Worm (Caenorhabditis elegans) whole organism, L4/young adult: ENCODE data around the gene rpt-6.
"Not testable (repeated sequence)": the region's sequence is repeated elsewhere in the genome, so short reads cannot be mapped to it uniquely, and the experiment has no call there.

ENCODE experiments used
- W03F9.2 ChIP-seq: fragments of 150-350 bp; optimal IDR thresholded peaks from 2 replicates; lab custom pipeline; 2014; ENCODE audit warnings: missing biosample characterization, missing genetic modification characterization
- dao-5 ChIP-seq: sonication (generic microtip); optimal IDR thresholded peaks from 2 replicates; lab custom pipeline; 2016; ENCODE audit warnings: missing genotype, missing genetic modification characterization, moderate library complexity, missing compliant biosample characterization
- him-1 ChIP-seq: sonication (generic microtip); optimal IDR thresholded peaks from 2 replicates; lab custom pipeline; 2016; ENCODE audit warnings: missing genotype, missing genetic modification reagents, missing genetic modification characterization, missing compliant biosample characterization

Gene rpt-6

ce11 chrIII:12367891-12368290, 2.4 kb upstream of the rpt-6 start:
- TF ChIP-seq him-1 (tag; lab: Kevin White, UChicago): no peak
- TF ChIP-seq W03F9.2 (tag; lab: Kevin White, UChicago): no peak
- no peak for TF ChIP-seq dao-5 (tag; lab: Kevin White, UChicago)

- TF ChIP-seq him-1 (tag; lab: Kevin White, UChicago): no peak
- no peak for TF ChIP-seq dao-5 (tag; lab: Kevin White, UChicago)
- TF ChIP-seq W03F9.2 (tag; lab: Kevin White, UChicago): no peak
These were observed 1.6 kb upstream of the rpt-6 start, which contains the start of gene his-72 for ce11 chrIII:12368462-12369306. TSS of gene his-72 (minus strand) at chrIII:12369050.

ce11 chrIII:12369476-12369875, 780 bp upstream of the rpt-6 start:
- TF ChIP-seq W03F9.2 (tag; lab: Kevin White, UChicago): no peak
- no peak for TF ChIP-seq him-1 (tag; lab: Kevin White, UChicago)
- no peak for TF ChIP-seq dao-5 (tag; lab: Kevin White, UChicago)

ce11 chrIII:12372080-12373065, 2.1 kb downstream of the rpt-6 start:
- TF ChIP-seq him-1 (tag; lab: Kevin White, UChicago) (no peak), dao-5 (tag; lab: Kevin White, UChicago) (no peak), W03F9.2 (tag; lab: Kevin White, UChicago) (no peak)

ce11 chrIII:12373306-12373705, 3.0 kb downstream of the rpt-6 start:
- TF ChIP-seq dao-5 (tag; lab: Kevin White, UChicago) (no peak), W03F9.2 (tag; lab: Kevin White, UChicago) (no peak), him-1 (tag; lab: Kevin White, UChicago) (no peak)

ce11 chrIII:12373807-12374266, 3.6 kb downstream of the rpt-6 start, which contains the start of gene glrx-5:
TSS of gene glrx-5 (minus strand) at chrIII:12373857.
- TF ChIP-seq him-1 (tag; lab: Kevin White, UChicago): no peak
- no peak for TF ChIP-seq W03F9.2 (tag; lab: Kevin White, UChicago)
- TF ChIP-seq dao-5 (tag; lab: Kevin White, UChicago): no peak

- TF ChIP-seq dao-5 (tag; lab: Kevin White, UChicago) (no peak), W03F9.2 (tag; lab: Kevin White, UChicago) (no peak), him-1 (tag; lab: Kevin White, UChicago) (no peak)
These were observed 5.4 kb downstream of the rpt-6 start for ce11 chrIII:12375614-12376013.

ce11 chrIII:12377198-12377662, 7.0 kb downstream of the rpt-6 start, which contains the start of gene pph-4.2:
TSS of gene pph-4.2 (minus strand) at chrIII:12377248.
- no peak for TF ChIP-seq him-1 (tag; lab: Kevin White, UChicago)
- peak; percentile 9 for TF ChIP-seq W03F9.2 (tag; lab: Kevin White, UChicago)

- not testable (repeated sequence) for TF ChIP-seq W03F9.2, dao-5, him-1 (tag; lab: Kevin White, UChicago)
These were observed 13.5 kb downstream of the rpt-6 start, which contains the start of gene Y49E10.4 for ce11 chrIII:12383709-12384108. TSS of gene Y49E10.4 (minus strand) at chrIII:12383809.

ce11 chrIII:12386597-12386996, 16.3 kb downstream of the rpt-6 start, which contains the start of gene Y49E10.30:
TSS of gene Y49E10.30 (plus strand) at chrIII:12386897.
- not testable (repeated sequence) for TF ChIP-seq W03F9.2, him-1, dao-5 (tag; lab: Kevin White, UChicago)

- no peak for TF ChIP-seq W03F9.2 (tag; lab: Kevin White, UChicago)
- no peak for TF ChIP-seq him-1 (tag; lab: Kevin White, UChicago)
- no peak for TF ChIP-seq dao-5 (tag; lab: Kevin White, UChicago)
These were observed 17.9 kb downstream of the rpt-6 start for ce11 chrIII:12388106-12388505.

- TF ChIP-seq W03F9.2 (tag; lab: Kevin White, UChicago) (no peak), him-1 (tag; lab: Kevin White, UChicago) (no peak)
These were observed 24.8 kb downstream of the rpt-6 start, which contains the start of gene Y49E10.10 for ce11 chrIII:12395085-12395484. TSS of gene Y49E10.10 (plus strand) at chrIII:12395465.
